Fruit fly (Drosophila melanogaster) whole organism, embryonic: ENCODE results near the gene HDAC4.

Experiments used
- ATbp ChIP-seq: fragments of 200-800 bp; sonication (Bioruptor generic); optimal IDR thresholded peaks from 2 replicates; lab custom pipeline; 2017; ENCODE audit warnings: missing biosample characterization, mild to moderate bottlenecking, missing genetic modification characterization, missing genetic modification reagents
- Blimp-1 ChIP-seq: fragments of 200-800 bp; sonication (Bioruptor generic); optimal IDR thresholded peaks from 3 replicates; lab custom pipeline; 2018; ENCODE audit warnings: missing biosample characterization, missing genetic modification characterization, mild to moderate bottlenecking, moderate library complexity, missing genetic modification reagents
- CG10267 ChIP-seq: fragments of 200-800 bp; sonication (Bioruptor generic); optimal IDR thresholded peaks from 2 replicates; lab custom pipeline; 2018; ENCODE audit warnings: missing biosample characterization, mild to moderate bottlenecking, missing genetic modification characterization, moderate library complexity
- CG10654 ChIP-seq: fragments of 200-800 bp; sonication (Bioruptor generic); optimal IDR thresholded peaks from 2 replicates; lab custom pipeline; 2016; ENCODE audit warnings: missing biosample characterization, missing genetic modification characterization
- CG10979 ChIP-seq: fragments of 200-800 bp; sonication (Bioruptor generic); optimal IDR thresholded peaks from 2 replicates; lab custom pipeline; 2018; ENCODE audit warnings: missing biosample characterization, mild to moderate bottlenecking, missing genetic modification characterization, moderate library complexity
- CG11695 ChIP-seq: fragments of 200-800 bp; sonication (Bioruptor generic); IDR thresholded peaks from 3 replicates; pipeline ENCODE4 v1.3.6; 2022; ENCODE audit warnings: missing biosample characterization, missing genetic modification characterization
- CG13296 ChIP-seq: fragments of 200-800 bp; sonication (Bioruptor generic); optimal IDR thresholded peaks from 3 replicates; lab custom pipeline; 2018; ENCODE audit warnings: missing biosample characterization, mild to moderate bottlenecking, missing genetic modification characterization
- CG15601 ChIP-seq: fragments of 200-800 bp; sonication (Bioruptor generic); optimal IDR thresholded peaks from 3 replicates; lab custom pipeline; 2019; ENCODE audit warnings: missing biosample characterization, mild to moderate bottlenecking, missing genetic modification characterization, moderate library complexity
- CG1602 ChIP-seq: fragments of 200-800 bp; sonication (Bioruptor generic); optimal IDR thresholded peaks from 3 replicates; lab custom pipeline; 2016; ENCODE audit warnings: missing biosample characterization, missing genetic modification characterization
- CG17361 ChIP-seq: fragments of 200-800 bp; sonication (Bioruptor generic); IDR thresholded peaks from 3 replicates; pipeline ENCODE4 v1.3.6; 2022; ENCODE audit warnings: missing biosample characterization, missing genetic modification characterization
- CG2678 ChIP-seq: fragments of 200-800 bp; sonication (Bioruptor generic); optimal IDR thresholded peaks from 3 replicates; lab custom pipeline; 2019; ENCODE audit warnings: missing biosample characterization, mild to moderate bottlenecking, missing genetic modification characterization, moderate library complexity
- CG32767 ChIP-seq: fragments of 200-800 bp; sonication (Bioruptor generic); IDR thresholded peaks from 2 replicates; pipeline ENCODE4 v1.3.6; 2022; ENCODE audit warnings: missing biosample characterization, missing genetic modification characterization
- CG32772 ChIP-seq: fragments of 200-800 bp; sonication (Bioruptor generic); IDR thresholded peaks from 2 replicates; pipeline ENCODE4 v1.3.6; 2022; ENCODE audit warnings: missing biosample characterization, missing genetic modification characterization
- CG34376 ChIP-seq: fragments of 200-800 bp; sonication (Bioruptor generic); optimal IDR thresholded peaks from 2 replicates; lab custom pipeline; 2018; ENCODE audit warnings: missing biosample characterization, mild to moderate bottlenecking, missing genetic modification characterization
- CG34422 ChIP-seq: fragments of 200-800 bp; sonication (Bioruptor generic); IDR thresholded peaks from 3 replicates; pipeline ENCODE4 v1.3.6; 2022; ENCODE audit warnings: missing biosample characterization, missing genetic modification characterization
- CG6254 ChIP-seq: fragments of 200-800 bp; sonication (Bioruptor generic); optimal IDR thresholded peaks from 3 replicates; lab custom pipeline; 2017; ENCODE audit warnings: mild to moderate bottlenecking, missing biosample characterization, missing genetic modification reagents, missing genetic modification characterization
- CG9437 ChIP-seq: fragments of 200-800 bp; sonication (Bioruptor generic); optimal IDR thresholded peaks from 2 replicates; lab custom pipeline; 2018; ENCODE audit warnings: missing biosample characterization, mild to moderate bottlenecking, missing genetic modification characterization
- D ChIP-seq, 2 experiments: fragments of 200-800 bp in 1 of 2; fragments of >200 bp in 1 of 2; sonication (Bioruptor generic) in 1 of 2; optimal IDR thresholded peaks; 2 replicates in 1 of 2; 3 replicates in 1 of 2; lab custom pipeline; 2017; ENCODE audit warnings: mild to moderate bottlenecking in 1 of 2, missing biosample characterization in 1 of 2, missing genetic modification characterization in 1 of 2, missing genetic modification reagents in 1 of 2
- HLHmδ ChIP-seq: fragments of 200-800 bp; sonication (Bioruptor generic); optimal IDR thresholded peaks from 2 replicates; lab custom pipeline; 2018; ENCODE audit warnings: missing biosample characterization, mild to moderate bottlenecking, missing genetic modification characterization, moderate library complexity
- Hr78 ChIP-seq, 2 experiments: fragments of 200-800 bp in 1 of 2; fragments of >200 bp in 1 of 2; sonication (Bioruptor generic) in 1 of 2; optimal IDR thresholded peaks; 2 replicates each; lab custom pipeline; 2017 to 2019; ENCODE audit warnings: missing biosample characterization in 2 of 2, missing genetic modification characterization in 2 of 2, mild to moderate bottlenecking in 1 of 2, moderate library complexity in 1 of 2
- Kr ChIP-seq: fragments of 200-800 bp; sonication (Bioruptor generic); optimal IDR thresholded peaks from 2 replicates; lab custom pipeline; 2017; ENCODE audit warnings: missing biosample characterization, mild to moderate bottlenecking, missing genetic modification characterization
- Max ChIP-seq: fragments of 200-800 bp; sonication (Bioruptor generic); optimal IDR thresholded peaks from 2 replicates; lab custom pipeline; 2016; ENCODE audit warnings: missing biosample characterization, mild to moderate bottlenecking, missing genetic modification characterization
- Optix ChIP-seq: fragments of 200-800 bp; sonication (Bioruptor generic); IDR thresholded peaks from 3 replicates; pipeline ENCODE4 v1.3.6; 2022; ENCODE audit warnings: missing biosample characterization, missing genetic modification characterization
- Pdp1 ChIP-seq, 2 experiments: fragments of 200-800 bp; sonication (Bioruptor generic); optimal IDR thresholded peaks; 3 replicates each; lab custom pipeline; 2016; ENCODE audit warnings: missing biosample characterization in 2 of 2, missing genetic modification characterization in 2 of 2, mild to moderate bottlenecking in 1 of 2, moderate library complexity in 1 of 2
- Xrp1 ChIP-seq: fragments of 200-800 bp; sonication (Bioruptor generic); IDR thresholded peaks from 2 replicates; pipeline ENCODE4 v1.3.6; 2022; ENCODE audit warnings: missing biosample characterization, missing genetic modification characterization
- ab ChIP-seq: fragments of 200-800 bp; sonication (Bioruptor generic); optimal IDR thresholded peaks from 2 replicates; lab custom pipeline; 2016; ENCODE audit warnings: missing biosample characterization, missing genetic modification characterization
- al ChIP-seq: fragments of 200-800 bp; sonication (Bioruptor generic); IDR thresholded peaks from 2 replicates; pipeline ENCODE4 v1.3.6; 2022; ENCODE audit warnings: missing biosample characterization, missing genetic modification characterization
- chinmo ChIP-seq: fragments of 200-800 bp; sonication (Bioruptor generic); IDR thresholded peaks from 4 replicates; pipeline ENCODE4 v1.3.6; 2022; ENCODE audit warnings: missing biosample characterization, missing genetic modification characterization; ENCODE audit not compliant: partially characterized antibody
- dan ChIP-seq: fragments of 200-800 bp; sonication (Bioruptor generic); IDR thresholded peaks from 2 replicates; pipeline ENCODE4 v1.3.6; 2022; ENCODE audit warnings: missing biosample characterization, missing genetic modification characterization
- dati ChIP-seq: fragments of 200-800 bp; sonication (Bioruptor generic); IDR thresholded peaks from 2 replicates; pipeline ENCODE4 v1.3.6; 2022; ENCODE audit warnings: missing biosample characterization, missing genetic modification characterization
- ems ChIP-seq: fragments of 200-800 bp; sonication (Bioruptor generic); optimal IDR thresholded peaks from 3 replicates; lab custom pipeline; 2016; ENCODE audit warnings: missing biosample characterization, missing genetic modification characterization
- fd96Cb ChIP-seq: fragments of 200-800 bp; sonication (Bioruptor generic); optimal IDR thresholded peaks from 2 replicates; lab custom pipeline; 2018; ENCODE audit warnings: missing biosample characterization, mild to moderate bottlenecking, missing genetic modification characterization, moderate library complexity
- jumu ChIP-seq: fragments of 200-800 bp; sonication (Bioruptor generic); optimal IDR thresholded peaks from 3 replicates; lab custom pipeline; 2016; ENCODE audit warnings: missing biosample characterization, missing genetic modification characterization
- kni ChIP-seq: fragments of 200-800 bp; sonication (Bioruptor generic); optimal IDR thresholded peaks from 3 replicates; lab custom pipeline; 2017; ENCODE audit warnings: mild to moderate bottlenecking, missing biosample characterization, missing genetic modification reagents, missing genetic modification characterization
- oc ChIP-seq: fragments of 200-800 bp; sonication (Bioruptor generic); optimal IDR thresholded peaks from 2 replicates; lab custom pipeline; 2018; ENCODE audit warnings: missing biosample characterization, mild to moderate bottlenecking, missing genetic modification characterization, moderate library complexity
- phol ChIP-seq: fragments of 200-800 bp; sonication (Bioruptor generic); optimal IDR thresholded peaks from 3 replicates; lab custom pipeline; 2018; ENCODE audit warnings: missing biosample characterization, mild to moderate bottlenecking, missing genetic modification characterization, moderate library complexity
- pzg ChIP-seq: fragments of 200-800 bp; sonication (Bioruptor generic); optimal IDR thresholded peaks from 3 replicates; lab custom pipeline; 2018; ENCODE audit warnings: missing biosample characterization, mild to moderate bottlenecking, missing genetic modification characterization, moderate library complexity
- sens ChIP-seq: fragments of 200-800 bp; sonication (Bioruptor generic); peaks from one replicate; lab custom pipeline; 2016; ENCODE audit warnings: missing biosample characterization, missing genetic modification characterization
- sqz ChIP-seq: fragments of 200-800 bp; sonication (Bioruptor generic); optimal IDR thresholded peaks from 3 replicates; lab custom pipeline; 2018; ENCODE audit warnings: missing biosample characterization, mild to moderate bottlenecking, missing genetic modification characterization
- stwl ChIP-seq: fragments of 200-800 bp; sonication (Bioruptor generic); optimal IDR thresholded peaks from 3 replicates; lab custom pipeline; 2018; ENCODE audit warnings: missing biosample characterization, mild to moderate bottlenecking, missing genetic modification characterization, moderate library complexity
- tio ChIP-seq: fragments of 200-800 bp; sonication (Bioruptor generic); optimal IDR thresholded peaks from 2 replicates; lab custom pipeline; 2017; ENCODE audit warnings: missing biosample characterization, missing genetic modification characterization, inconsistent platforms
- trem ChIP-seq: fragments of 200-800 bp; optimal IDR thresholded peaks from 3 replicates; lab custom pipeline; 2019; ENCODE audit warnings: missing biosample characterization, mild to moderate bottlenecking, missing genetic modification characterization, moderate library complexity
- unpg ChIP-seq: fragments of 200-800 bp; sonication (Bioruptor generic); optimal IDR thresholded peaks from 3 replicates; lab custom pipeline; 2018; ENCODE audit warnings: missing biosample characterization, mild to moderate bottlenecking, missing genetic modification characterization, moderate library complexity
- vvl ChIP-seq: fragments of 200-800 bp; sonication (Bioruptor generic); IDR thresholded peaks from 2 replicates; pipeline ENCODE4 v1.3.6; 2022; ENCODE audit warnings: missing biosample characterization, missing genetic modification characterization
- zen2 ChIP-seq: fragments of 200-800 bp; sonication (Bioruptor generic); IDR thresholded peaks from 3 replicates; pipeline ENCODE4 v1.3.6; 2022; ENCODE audit warnings: missing biosample characterization, missing genetic modification characterization; ENCODE audit not compliant: partially characterized antibody

HDAC4 gene

dm6 chrX:13221311-13221710, 64.1 kb downstream of the HDAC4 start (continued):
- TF ChIP-seq CG15601 (tag; lab: Kevin White, UChicago) (peak; percentile 32), CG6254 (GFP tag; lab: Kevin White, UChicago) (peak; percentile 31), Max (GFP tag; lab: Kevin White, UChicago) (no peak), sqz (GFP tag; lab: Kevin White, UChicago) (peak; percentile 48), Kr (GFP tag; lab: Kevin White, UChicago) (no peak), fd96Cb (peak; percentile 5), unpg (peak; percentile 12), CG13296 (no peak), ATbp (GFP tag; lab: Kevin White, UChicago) (peak; percentile 1), al (GFP tag; lab: Robert Waterston, UW) (no peak), sens (GFP tag; lab: Kevin White, UChicago) (peak; percentile 74), ab (no peak), phol (tag; lab: Kevin White, UChicago) (peak; percentile 8), dati (GFP tag; lab: Robert Waterston, UW) (no peak), CG32772 (GFP tag; lab: Robert Waterston, UW) (no peak), CG10654 (GFP tag; lab: Kevin White, UChicago) (no peak), Xrp1 (GFP tag; lab: Robert Waterston, UW) (peak; percentile 50; the same call in 1 of the 2 replicates), tio (GFP tag; lab: Kevin White, UChicago) (no peak), Blimp-1 (GFP tag; lab: Kevin White, UChicago) (peak; percentile 50), HLHmδ (GFP tag; lab: Kevin White, UChicago) (no peak), oc (tag; lab: Kevin White, UChicago) (peak; percentile 9), D (optimal IDR thresholded peaks at IDR 0.05; lab: Kevin White, UChicago) (no peak), D (GFP tag; optimal IDR thresholded peaks at IDR 0.05; lab: Kevin White, UChicago) (peak; percentile 18), CG10267 (tag; lab: Kevin White, UChicago) (peak; percentile 5), Optix (peak; percentile 23; the same call in 1 of the 3 replicates), CG34376 (GFP tag; lab: Kevin White, UChicago) (no peak), CG2678 (tag; lab: Kevin White, UChicago) (peak; percentile 7)

DNA sequence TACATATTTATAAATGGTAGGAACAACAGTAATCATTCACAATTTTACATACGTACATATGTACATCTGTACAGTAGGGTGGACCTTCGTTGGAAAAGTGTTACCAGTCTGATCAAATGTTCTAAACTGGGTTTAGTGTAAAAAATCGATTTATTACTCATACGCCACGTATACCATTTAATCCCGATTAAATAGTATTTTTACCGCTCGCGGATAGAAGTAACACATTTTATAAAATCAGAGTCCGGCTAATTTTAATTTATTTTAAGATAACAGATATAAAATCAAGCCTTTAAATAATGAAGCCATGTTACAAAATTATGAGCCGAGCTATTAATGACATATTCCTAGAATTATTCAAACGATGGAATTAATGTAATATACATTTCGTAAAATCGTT, 65.0 kb downstream of the HDAC4 start:
- peak; percentile 12 for TF ChIP-seq phol (tag; lab: Kevin White, UChicago)
- TF ChIP-seq CG11695 (GFP tag; lab: Robert Waterston, UW) = 0 out of 3 replicates have a peak, but pooled peaks have one; percentile 11
- no peak for TF ChIP-seq pzg (GFP tag; lab: Kevin White, UChicago)
- TF ChIP-seq zen2 (GFP tag; lab: Robert Waterston, UW) = no peak
- TF ChIP-seq CG10979 = no peak
- peak; percentile 5 for TF ChIP-seq CG9437 (GFP tag; lab: Kevin White, UChicago)
- TF ChIP-seq stwl (tag; lab: Kevin White, UChicago) = peak; percentile 14
- no peak for TF ChIP-seq CG32767 (GFP tag; lab: Robert Waterston, UW)
- TF ChIP-seq CG17361 = 0 out of 3 replicates have a peak, but pooled peaks have one; percentile 17
- TF ChIP-seq dan = no peak
- TF ChIP-seq sens (GFP tag; lab: Kevin White, UChicago) = peak; percentile 12
- no peak for TF ChIP-seq jumu (GFP tag; lab: Kevin White, UChicago)

DNA sequence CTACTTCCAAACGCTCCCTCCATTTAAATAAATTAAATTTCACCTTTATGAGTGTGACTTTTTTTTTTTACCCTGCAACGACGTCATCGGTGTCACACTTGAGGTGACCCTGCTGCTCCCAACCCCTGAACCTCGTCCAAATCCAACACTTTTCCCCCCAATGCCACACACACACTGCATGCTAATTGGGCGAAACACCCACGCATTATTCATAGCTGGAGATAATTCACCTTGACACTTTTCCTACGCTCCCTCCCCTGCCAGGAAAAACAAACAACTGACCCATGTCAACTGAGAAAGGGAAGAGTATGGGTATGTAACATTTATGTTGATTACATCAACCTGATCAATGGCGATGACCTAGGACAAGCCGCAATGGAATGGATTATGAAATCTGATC, 66.1 kb downstream of the HDAC4 start:
- TF ChIP-seq vvl (GFP tag; lab: Robert Waterston, UW) (peak; percentile 53; the same call in 1 of the 2 replicates), Pdp1 (GFP tag; optimal IDR thresholded peaks at IDR 0.05; lab: Kevin White, UChicago) (peak in 1 of 2 experiments; percentile 2), Hr78 (GFP tag; optimal IDR thresholded peaks at IDR 0.05; lab: Kevin White, UChicago) (peak in 1 of 2 experiments; percentile 75), trem (tag; lab: Kevin White, UChicago) (no peak), CG1602 (GFP tag; lab: Kevin White, UChicago) (no peak), chinmo (GFP tag; lab: Robert Waterston, UW) (0 out of 4 replicates have a peak, but pooled peaks have one; percentile 37), ems (GFP tag; lab: Kevin White, UChicago) (no peak), kni (peak; percentile 18), CG34422 (no peak)
